Worm (Caenorhabditis elegans): ENCODE measurements around the gene clc-20.

- TF ChIP-seq B0310.2 (tag; optimal IDR thresholded peaks at IDR 0.05) (no peak), ama-1 (optimal IDR thresholded peaks at IDR 0.05) (no peak), hnd-1 (tag; optimal IDR thresholded peaks at IDR 0.05) (no peak), tbx-37 (GFP tag; conservative IDR thresholded peaks at IDR 0.05) (no peak), aly-1 (tag; optimal IDR thresholded peaks at IDR 0.05) (no peak), ceh-36 (tag; optimal IDR thresholded peaks at IDR 0.05) (no peak)
Measured at ce11 chrIII:856908-857307, 15.5 kb upstream of the clc-20 start.

All from whole organism, early embryonic.